1 worm cellular context compared by ENCODE assay signal in the genomic region with DNA sequence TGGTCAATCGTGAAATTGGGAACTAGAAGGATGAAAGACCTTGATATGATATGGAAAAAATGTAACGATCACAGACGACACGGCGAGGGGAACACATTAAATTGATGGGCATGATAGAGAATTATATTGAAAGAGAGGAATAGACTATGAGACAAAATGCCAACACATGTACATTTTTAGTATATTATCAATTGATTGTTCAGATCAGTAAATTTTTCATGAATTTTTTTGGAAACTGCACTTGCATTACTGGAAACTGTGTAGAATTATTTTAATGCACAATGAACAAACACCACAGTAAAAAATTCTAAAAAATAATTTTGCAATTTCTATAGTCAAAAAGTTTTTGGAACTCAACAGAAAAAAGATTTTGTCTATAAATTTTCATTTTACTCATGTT.
TF ChIP-seq lines count a peak whose summit lies in the region.

No protein-coding gene starts in this region.

TF ChIP-seq in whole organism, L1 larva, 84 proteins besides CTCF, POLR2A, EP300 and RAD21 (continued from another document):
- TF ChIP-seq unc-62 (GFP tag; optimal IDR thresholded peaks at IDR 0.05; lab: Kevin White, UChicago) (no peak), fos-1 (tag; optimal IDR thresholded peaks at IDR 0.05; lab: Kevin White, UChicago) (no peak)
TF ChIP-seq in whole organism, L1 larva: peak in this region for 4.
